Worm (Caenorhabditis elegans) whole organism, late embryonic: ENCODE measurements around the gene F07E5.5.

Experiments used
- ama-1 ChIP-seq: fragments of 150-350 bp; optimal IDR thresholded peaks from 2 replicates; lab custom pipeline; 2014
- ceh-24 ChIP-seq: sonication (generic microtip); optimal IDR thresholded peaks from 2 replicates; lab custom pipeline; 2016; ENCODE audit warnings: mild to moderate bottlenecking, missing genetic modification characterization, missing compliant biosample characterization
- ceh-9 ChIP-seq: sonication (generic microtip); optimal IDR thresholded peaks from 2 replicates; lab custom pipeline; 2016; ENCODE audit warnings: mild to moderate bottlenecking, missing genetic modification characterization, inconsistent platforms, missing compliant biosample characterization
- elt-2 ChIP-seq: sonication (generic microtip); optimal IDR thresholded peaks from 2 replicates; lab custom pipeline; 2016; ENCODE audit warnings: missing genetic modification reagents, missing genetic modification characterization, missing compliant biosample characterization
- fkh-10 ChIP-seq: fragments of 150-350 bp; optimal IDR thresholded peaks from 2 replicates; lab custom pipeline; 2014; ENCODE audit warnings: missing biosample characterization, missing genetic modification reagents, missing genetic modification characterization
- hlh-30 ChIP-seq: sonication (generic microtip); optimal IDR thresholded peaks from 2 replicates; lab custom pipeline; 2017; ENCODE audit warnings: antibody characterized with exemption, missing genetic modification characterization, missing compliant biosample characterization; ENCODE audit not compliant: insufficient read depth
- pha-2 ChIP-seq: sonication (generic microtip); optimal IDR thresholded peaks from 2 replicates; lab custom pipeline; 2017; ENCODE audit warnings: mild to moderate bottlenecking, missing genetic modification characterization, missing compliant biosample characterization
- ref-2 ChIP-seq: sonication (generic microtip); optimal IDR thresholded peaks from 2 replicates; lab custom pipeline; 2016; ENCODE audit warnings: missing genetic modification characterization, missing compliant biosample characterization
- zip-5 ChIP-seq: sonication (generic microtip); optimal IDR thresholded peaks from 2 replicates; lab custom pipeline; 2016; ENCODE audit warnings: missing genetic modification characterization, missing compliant biosample characterization

ce11 chrII:2076467-2076866 lies 17.6 kb upstream of the F07E5.5 start:
- no peak for TF ChIP-seq pha-2
- TF ChIP-seq ceh-9 (tag; lab: Kevin White, UChicago), result no peak
- TF ChIP-seq zip-5 (tag; lab: Kevin White, UChicago), result no peak
- no peak for TF ChIP-seq ama-1 (lab: Kevin White, UChicago)
- TF ChIP-seq elt-2 (tag; lab: Kevin White, UChicago), result no peak
- TF ChIP-seq hlh-30 (tag; lab: Kevin White, UChicago), result no peak
- no peak for TF ChIP-seq ceh-24
- no peak for TF ChIP-seq ref-2
- TF ChIP-seq fkh-10 (GFP tag; lab: Kevin White, UChicago), result no peak
